Fruit fly (Drosophila melanogaster) whole organism, wandering third instar larva: ENCODE results near the gene Rgl.

Experiments
- Abd-B ChIP-seq: fragments of >200 bp; optimal IDR thresholded peaks from 2 replicates; lab custom pipeline; 2017; ENCODE audit warnings: missing biosample characterization, missing genetic modification characterization
- Dfd ChIP-seq: fragments of >200 bp; optimal IDR thresholded peaks from 2 replicates; lab custom pipeline; 2017; ENCODE audit warnings: missing biosample characterization, missing genetic modification characterization
- Hr78 ChIP-seq: fragments of >200 bp; optimal IDR thresholded peaks from 2 replicates; lab custom pipeline; 2017; ENCODE audit warnings: missing biosample characterization, missing genetic modification characterization
- Jra ChIP-seq: sonication (Bioruptor generic); optimal IDR thresholded peaks from 2 replicates; lab custom pipeline; 2016; ENCODE audit warnings: missing biosample characterization, missing genetic modification characterization
- Myc ChIP-seq: fragments of >200 bp; optimal IDR thresholded peaks from 2 replicates; lab custom pipeline; 2017
- N ChIP-seq: fragments of >200 bp; optimal IDR thresholded peaks from 2 replicates; lab custom pipeline; 2018; ENCODE audit warnings: missing biosample characterization, missing external identifiers, missing genetic modification characterization
- OdsH ChIP-seq: fragments of 200-800 bp; sonication (Bioruptor generic); optimal IDR thresholded peaks from 2 replicates; lab custom pipeline; 2016; ENCODE audit warnings: missing biosample characterization, mild to moderate bottlenecking, missing genetic modification characterization
- h ChIP-seq: fragments of 200-800 bp; sonication (Bioruptor generic); optimal IDR thresholded peaks from 3 replicates; lab custom pipeline; 2016; ENCODE audit warnings: missing biosample characterization, mild to moderate bottlenecking, missing genetic modification characterization
- lola ChIP-seq: fragments of >200 bp; optimal IDR thresholded peaks from 2 replicates; lab custom pipeline; 2017; ENCODE audit warnings: missing biosample characterization, missing genetic modification characterization
- pan ChIP-seq: fragments of >200 bp; optimal IDR thresholded peaks from 2 replicates; lab custom pipeline; 2017
- rgr ChIP-seq: fragments of 200-800 bp; sonication (Bioruptor generic); optimal IDR thresholded peaks from 3 replicates; lab custom pipeline; 2016; ENCODE audit warnings: missing biosample characterization, mild to moderate bottlenecking, missing genetic modification characterization

dm6 chr3L:13884460-13885056 is 40.6 kb downstream of the Rgl start:
- TF ChIP-seq Hr78 (GFP tag; lab: Kevin White, UChicago) (no peak), N (GFP tag; lab: Kevin White, UChicago) (no peak), Dfd (GFP tag; lab: Kevin White, UChicago) (no peak), Jra (GFP tag; lab: Kevin White, UChicago) (no peak), Abd-B (GFP tag; lab: Kevin White, UChicago) (no peak), h (GFP tag; lab: Kevin White, UChicago) (no peak), Myc (no peak), lola (GFP tag; lab: Kevin White, UChicago) (no peak), rgr (no peak), OdsH (no peak), pan (lab: Kevin White, UChicago) (no peak)
